Worm (Caenorhabditis elegans): ENCODE data around the gene C08H9.16.

DNA sequence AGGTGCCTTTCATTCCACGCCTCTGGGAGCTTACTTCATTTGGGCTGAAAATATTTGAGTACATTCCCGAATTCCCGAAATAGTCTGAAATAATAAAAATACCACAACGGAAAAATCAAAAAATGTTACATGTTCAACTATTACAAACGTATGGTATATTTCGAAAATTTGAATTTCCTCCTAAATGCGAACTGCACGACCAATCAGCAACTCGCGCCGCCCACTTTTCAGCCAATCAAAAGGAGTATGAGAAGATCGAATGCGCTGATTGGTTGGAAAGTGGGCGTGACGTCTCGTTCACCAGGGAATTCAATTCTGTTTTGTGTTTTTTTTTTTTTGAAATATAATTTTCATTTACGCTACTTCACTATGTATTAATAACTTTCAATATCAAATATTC lies 23.9 kb upstream of the C08H9.16 start, which contains the start of gene old-1:
- TF ChIP-seq pha-4 (GFP tag; IDR thresholded peaks at IDR 0.05) (no peak), pha-4 (tag; optimal IDR thresholded peaks at IDR 0.05) (no peak), ZK546.5 (tag; optimal IDR thresholded peaks at IDR 0.05) (no peak), nhr-10 (tag; optimal IDR thresholded peaks at IDR 0.05) (no peak)

Data from whole organism, L4 larva.